Worm (Caenorhabditis elegans) whole organism, midembryonic: ENCODE measurements around the gene nhr-177.

Experiments used
- T22C8.4 ChIP-seq: fragments of 200-800 bp; sonication (Bioruptor generic); IDR thresholded peaks from 2 replicates; pipeline ENCODE4 v1.3.6; 2022; ENCODE audit warnings: missing genetic modification characterization, missing compliant biosample characterization
- cog-1 ChIP-seq: sonication (generic microtip); optimal IDR thresholded peaks from 2 replicates; lab custom pipeline; 2016; ENCODE audit warnings: missing genetic modification characterization, missing compliant biosample characterization
- flt-1 ChIP-seq: fragments of 200-800 bp; sonication (Bioruptor generic); IDR thresholded peaks from 2 replicates; pipeline ENCODE4 v1.3.6; 2022; ENCODE audit warnings: missing genetic modification characterization, missing compliant biosample characterization
- klf-2 ChIP-seq: fragments of 200-800 bp; sonication (Bioruptor generic); conservative IDR thresholded peaks from 2 replicates; pipeline ENCODE4 v1.3.6; 2022; ENCODE audit warnings: missing genetic modification reagents, missing genetic modification characterization, missing compliant biosample characterization
- med-1 ChIP-seq: sonication (generic microtip); optimal IDR thresholded peaks from 2 replicates; lab custom pipeline; 2017; ENCODE audit warnings: missing genetic modification characterization, mild to moderate bottlenecking, missing compliant biosample characterization, antibody characterized with exemption, missing genetic modification reagents; ENCODE audit not compliant: insufficient read depth
- ref-1 ChIP-seq: fragments of 200-800 bp; sonication (Bioruptor generic); conservative IDR thresholded peaks from 2 replicates; pipeline ENCODE4 v1.3.6; 2022; ENCODE audit warnings: missing genetic modification reagents, missing genetic modification characterization, missing compliant biosample characterization
- tab-1 ChIP-seq: fragments of 200-800 bp; sonication (Bioruptor generic); IDR thresholded peaks from 2 replicates; pipeline ENCODE4 v1.3.6; 2022; ENCODE audit warnings: missing genetic modification characterization, missing compliant biosample characterization
- ztf-23 ChIP-seq: fragments of 200-800 bp; sonication (Bioruptor generic); IDR thresholded peaks from 2 replicates; pipeline ENCODE4 v1.3.6; 2022; ENCODE audit warnings: missing genetic modification reagents, missing genetic modification characterization, missing compliant biosample characterization
- ztf-29 ChIP-seq: fragments of 200-800 bp; sonication (Bioruptor generic); IDR thresholded peaks from 2 replicates; pipeline ENCODE4 v1.3.6; 2022; ENCODE audit warnings: missing genetic modification reagents, missing genetic modification characterization, missing compliant biosample characterization

The nhr-177 gene

ce11 chrV:1614726-1615125 lies 4.7 kb downstream of the nhr-177 start, which contains the start of gene srbc-41:
Gene srbc-41 (minus strand): TSS chrV:1614826.
- TF ChIP-seq flt-1 (GFP tag; lab: Robert Waterston, UW): no peak
- TF ChIP-seq med-1 (GFP tag; lab: Kevin White, UChicago): no peak
- TF ChIP-seq cog-1: no peak
- no peak for TF ChIP-seq ztf-23 (GFP tag; lab: Robert Waterston, UW)
- no peak for TF ChIP-seq tab-1 (GFP tag; lab: Robert Waterston, UW)
- TF ChIP-seq klf-2 (GFP tag; lab: Robert Waterston, UW): no peak
- TF ChIP-seq ref-1 (GFP tag; lab: Robert Waterston, UW): no peak
- no peak for TF ChIP-seq T22C8.4 (GFP tag; lab: Robert Waterston, UW)
- no peak for TF ChIP-seq ztf-29 (GFP tag; lab: Robert Waterston, UW)

DNA sequence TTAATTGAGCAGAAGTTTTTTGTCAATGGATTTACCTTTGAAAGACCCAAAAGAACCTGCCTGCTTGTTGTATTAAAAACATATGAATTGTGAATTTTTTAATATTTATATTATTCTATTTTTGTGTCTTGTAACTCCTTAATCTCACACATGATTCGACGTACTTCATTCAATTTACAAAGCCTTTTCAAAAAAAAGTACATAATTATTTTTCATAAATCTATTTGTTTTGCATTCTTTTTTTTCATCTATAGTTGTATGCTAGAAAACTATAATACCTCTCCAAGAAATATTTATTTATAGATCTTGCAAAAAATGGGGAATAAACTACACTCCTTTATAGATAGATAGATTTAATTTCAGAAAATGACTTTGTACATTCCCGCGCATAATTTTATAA lies 8.7 kb downstream of the nhr-177 start, which contains the start of gene nhr-179:
Gene nhr-179, minus strand, starts transcription at position 101 of the 400 bp plus-strand sequence.
- TF ChIP-seq klf-2 (GFP tag; lab: Robert Waterston, UW): no peak
- no peak for TF ChIP-seq T22C8.4 (GFP tag; lab: Robert Waterston, UW)
- TF ChIP-seq cog-1: no peak
- TF ChIP-seq med-1 (GFP tag; lab: Kevin White, UChicago): no peak
- TF ChIP-seq ztf-23 (GFP tag; lab: Robert Waterston, UW): no peak
- no peak for TF ChIP-seq flt-1 (GFP tag; lab: Robert Waterston, UW)
- no peak for TF ChIP-seq ztf-29 (GFP tag; lab: Robert Waterston, UW)

- TF ChIP-seq ztf-29 (GFP tag; lab: Robert Waterston, UW) (no peak), klf-2 (GFP tag; lab: Robert Waterston, UW) (no peak)
These were observed 10.5 kb downstream of the nhr-177 start for ce11 chrV:1620537-1620936.

- TF ChIP-seq cog-1: no peak
- no peak for TF ChIP-seq flt-1 (GFP tag; lab: Robert Waterston, UW)
- no peak for TF ChIP-seq klf-2 (GFP tag; lab: Robert Waterston, UW)
- no peak for TF ChIP-seq tab-1 (GFP tag; lab: Robert Waterston, UW)
- TF ChIP-seq T22C8.4 (GFP tag; lab: Robert Waterston, UW): no peak
- no peak for TF ChIP-seq ref-1 (GFP tag; lab: Robert Waterston, UW)
- no peak for TF ChIP-seq ztf-29 (GFP tag; lab: Robert Waterston, UW)
- TF ChIP-seq ztf-23 (GFP tag; lab: Robert Waterston, UW): no peak
- no peak for TF ChIP-seq med-1 (GFP tag; lab: Kevin White, UChicago)
These were observed 11.4 kb downstream of the nhr-177 start, which contains the start of gene nhr-117 for ce11 chrV:1621494-1621893. Gene nhr-117 (minus strand): TSS chrV:1621520.

DNA sequence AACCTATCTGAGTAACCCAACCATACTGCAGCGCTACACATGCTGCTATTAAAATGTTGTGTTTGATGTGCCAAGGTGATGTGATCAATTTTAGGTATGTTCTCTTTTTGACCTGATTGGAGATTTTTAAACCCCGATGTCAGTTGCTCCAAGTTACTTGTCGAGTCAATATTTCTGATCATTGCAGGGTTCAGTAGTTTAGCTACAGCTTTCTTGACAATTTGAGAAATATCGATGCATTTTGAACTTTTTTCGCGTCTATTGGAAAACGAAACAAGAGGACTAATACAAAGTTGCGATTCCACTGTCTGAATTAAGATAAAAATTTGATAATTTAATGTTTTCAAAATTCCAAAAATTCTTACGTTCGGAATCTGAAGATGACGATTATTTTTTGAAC lies 13.4 kb downstream of the nhr-177 start:
- TF ChIP-seq med-1 (GFP tag; lab: Kevin White, UChicago): no peak
- no peak for TF ChIP-seq T22C8.4 (GFP tag; lab: Robert Waterston, UW)
- no peak for TF ChIP-seq klf-2 (GFP tag; lab: Robert Waterston, UW)
- no peak for TF ChIP-seq flt-1 (GFP tag; lab: Robert Waterston, UW)
- TF ChIP-seq ztf-29 (GFP tag; lab: Robert Waterston, UW): no peak
- TF ChIP-seq cog-1: no peak
- no peak for TF ChIP-seq ref-1 (GFP tag; lab: Robert Waterston, UW)
- no peak for TF ChIP-seq ztf-23 (GFP tag; lab: Robert Waterston, UW)
- no peak for TF ChIP-seq tab-1 (GFP tag; lab: Robert Waterston, UW)

DNA sequence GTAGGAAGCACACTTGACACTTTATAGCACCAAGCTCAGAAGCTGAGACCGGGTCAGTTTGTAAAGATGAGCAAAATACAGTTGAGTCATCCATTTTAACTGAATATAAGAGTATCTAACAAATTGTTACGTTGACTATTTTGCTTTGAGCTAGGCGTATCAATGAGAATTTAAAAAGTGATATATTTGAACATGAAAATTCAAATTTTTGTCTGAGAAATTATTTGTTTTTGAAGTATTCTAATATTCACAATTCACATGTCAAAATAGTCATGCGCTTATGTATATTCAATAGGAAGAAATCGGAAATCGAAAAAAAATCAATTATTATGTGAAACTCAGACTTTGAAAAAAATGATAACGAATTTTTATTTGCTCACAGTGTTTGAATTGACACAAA lies 14.3 kb downstream of the nhr-177 start, which contains the start of gene nhr-110:
Gene nhr-110, minus strand, starts transcription at position 101 of the 400 bp plus-strand sequence.
- TF ChIP-seq ztf-29 (GFP tag; lab: Robert Waterston, UW) (no peak), ref-1 (GFP tag; lab: Robert Waterston, UW) (no peak), flt-1 (GFP tag; lab: Robert Waterston, UW) (no peak), klf-2 (GFP tag; lab: Robert Waterston, UW) (no peak), T22C8.4 (GFP tag; lab: Robert Waterston, UW) (no peak), cog-1 (no peak)

DNA sequence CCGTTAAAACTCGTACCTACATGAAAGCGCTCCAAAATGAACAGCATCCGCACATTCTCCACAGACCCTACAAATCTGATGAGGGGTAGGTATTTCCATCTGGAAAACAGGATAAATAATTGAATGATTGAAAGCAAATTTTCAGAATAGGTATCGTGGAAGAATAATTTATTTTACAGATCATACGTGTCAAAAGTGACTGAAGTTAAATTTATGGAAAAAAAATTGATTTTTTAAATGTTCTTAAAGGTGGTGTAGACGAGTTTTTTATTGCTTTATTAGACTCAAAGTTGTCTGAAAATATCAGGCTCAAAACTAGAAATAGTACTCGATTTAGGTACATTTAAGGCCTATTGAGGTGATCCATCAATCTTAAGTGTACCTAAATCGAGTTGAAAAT lies 16.7 kb downstream of the nhr-177 start, which contains the start of gene nhr-237:
Gene nhr-237, minus strand, starts transcription at position 101 of the 400 bp plus-strand sequence.
- no peak for TF ChIP-seq med-1 (GFP tag; lab: Kevin White, UChicago)
- TF ChIP-seq flt-1 (GFP tag; lab: Robert Waterston, UW): no peak

- no peak for TF ChIP-seq med-1 (GFP tag; lab: Kevin White, UChicago)
- no peak for TF ChIP-seq ztf-23 (GFP tag; lab: Robert Waterston, UW)
- TF ChIP-seq ref-1 (GFP tag; lab: Robert Waterston, UW): no peak
- no peak for TF ChIP-seq cog-1
- TF ChIP-seq tab-1 (GFP tag; lab: Robert Waterston, UW): no peak
- TF ChIP-seq T22C8.4 (GFP tag; lab: Robert Waterston, UW): no peak
- TF ChIP-seq klf-2 (GFP tag; lab: Robert Waterston, UW): no peak
- no peak for TF ChIP-seq ztf-29 (GFP tag; lab: Robert Waterston, UW)
- TF ChIP-seq flt-1 (GFP tag; lab: Robert Waterston, UW): no peak
These were observed 17.2 kb downstream of the nhr-177 start for ce11 chrV:1627269-1627668.

ce11 chrV:1629329-1629728 lies 19.3 kb downstream of the nhr-177 start, which contains the start of gene nhr-238:
Gene nhr-238 (minus strand): TSS chrV:1629432.
- TF ChIP-seq tab-1 (GFP tag; lab: Robert Waterston, UW) (no peak), klf-2 (GFP tag; lab: Robert Waterston, UW) (no peak), flt-1 (GFP tag; lab: Robert Waterston, UW) (no peak), ztf-23 (GFP tag; lab: Robert Waterston, UW) (no peak), ref-1 (GFP tag; lab: Robert Waterston, UW) (no peak), T22C8.4 (GFP tag; lab: Robert Waterston, UW) (no peak), cog-1 (no peak), med-1 (GFP tag; lab: Kevin White, UChicago) (no peak), ztf-29 (GFP tag; lab: Robert Waterston, UW) (no peak)
